Worm (Caenorhabditis elegans) whole organism, dauer: ENCODE measurements around the gene F16B12.6.

Experiments
- unc-62 ChIP-seq: sonication (generic microtip); optimal IDR thresholded peaks from 2 replicates; lab custom pipeline; 2017; ENCODE audit warnings: missing biosample characterization, missing genetic modification reagents, missing genetic modification characterization

F16B12.6 gene

DNA sequence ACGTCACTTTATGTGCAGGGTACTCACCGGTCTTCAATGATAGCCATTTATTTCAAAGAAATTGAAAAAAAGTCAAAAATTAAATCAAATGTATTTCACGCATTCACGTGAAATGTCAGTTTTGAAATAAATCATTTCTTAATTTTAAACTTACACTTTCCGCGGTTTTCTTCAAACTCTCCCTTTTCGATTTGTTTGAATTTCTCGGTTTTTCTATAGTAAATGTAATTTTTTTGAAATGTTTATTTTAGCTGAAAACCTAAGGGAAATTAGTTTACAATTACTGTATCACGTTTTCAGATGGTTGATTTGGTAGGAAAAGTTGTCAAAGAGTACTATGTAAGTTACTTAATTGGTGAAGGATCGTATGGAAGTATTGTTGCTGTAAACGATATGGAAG is 6.1 kb downstream of the F16B12.6 start, which contains the start of gene F16B12.7:
F16B12.7 (plus strand) TSS at position 301 of the 400 bp plus-strand sequence.
- no peak for TF ChIP-seq unc-62 (GFP tag; lab: Kevin White, UChicago)

- no peak for TF ChIP-seq unc-62 (GFP tag; lab: Kevin White, UChicago)
Observed at ce11 chrX:14113347-14113746, 11.2 kb downstream of the F16B12.6 start, which contains the start of gene nhr-281. nhr-281 (minus strand) TSS chrX:14113447.

- TF ChIP-seq unc-62 (GFP tag; lab: Kevin White, UChicago): no peak
Observed at ce11 chrX:14115480-14116161, 13.5 kb downstream of the F16B12.6 start, which contains the start of gene F28H6.7. F28H6.7 (plus strand) TSS chrX:14116111.

ce11 chrX:14118762-14119161 is 16.6 kb downstream of the F16B12.6 start:
- no peak for TF ChIP-seq unc-62 (GFP tag; lab: Kevin White, UChicago)

ce11 chrX:14125870-14126269 is 23.8 kb downstream of the F16B12.6 start, which contains the start of gene F28H6.6:
F28H6.6 (minus strand) TSS chrX:14125879.
- no peak for TF ChIP-seq unc-62 (GFP tag; lab: Kevin White, UChicago)

- TF ChIP-seq unc-62 (GFP tag; lab: Kevin White, UChicago): no peak
Observed at ce11 chrX:14127291-14127922, 25.3 kb downstream of the F16B12.6 start, which contains the start of gene F28H6.4. F28H6.4 (plus strand) TSS chrX:14127872.

- no peak for TF ChIP-seq unc-62 (GFP tag; lab: Kevin White, UChicago)
Observed at ce11 chrX:14131476-14131875, 29.4 kb downstream of the F16B12.6 start.

DNA sequence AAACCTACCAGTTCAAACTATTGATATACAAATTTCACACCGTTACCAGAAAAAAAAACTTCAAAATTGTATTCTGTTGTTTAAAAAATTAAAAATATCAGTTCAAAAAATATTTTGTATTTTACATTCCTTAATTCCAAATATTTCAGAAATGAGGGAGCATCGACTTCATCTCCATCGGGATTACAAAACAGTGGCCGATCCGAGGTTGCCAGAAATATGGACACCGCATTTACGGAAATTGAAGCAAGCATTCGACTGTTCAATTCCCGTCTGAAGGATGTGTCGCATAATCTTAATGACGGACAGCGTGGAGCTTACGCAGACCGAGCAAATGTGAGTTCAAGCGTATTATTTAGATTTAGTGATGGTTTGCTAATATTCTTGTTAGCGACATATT is 30.6 kb downstream of the F16B12.6 start:
- no peak for TF ChIP-seq unc-62 (GFP tag; lab: Kevin White, UChicago)

DNA sequence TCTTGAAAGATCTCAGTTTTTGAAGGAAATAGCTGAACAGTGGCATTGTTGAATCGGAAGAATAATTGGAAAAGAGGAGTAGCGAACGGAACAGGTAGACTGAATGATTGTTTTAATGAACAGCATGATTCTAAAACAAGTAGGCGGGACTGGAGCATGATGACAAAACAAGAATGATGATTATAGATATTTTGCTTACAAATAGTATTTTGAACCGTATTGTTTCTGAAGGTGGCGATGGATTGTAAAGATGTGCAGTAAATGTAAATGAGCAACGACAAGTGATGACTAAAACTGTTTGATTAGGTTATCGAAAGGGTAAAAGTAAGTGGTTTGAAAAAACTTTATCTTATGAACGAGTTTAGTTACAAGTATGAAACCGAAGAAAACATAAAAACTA is 32.1 kb downstream of the F16B12.6 start, which contains the start of gene F28H6.8:
F28H6.8 (minus strand) TSS at position 101 of the 400 bp plus-strand sequence.
- TF ChIP-seq unc-62 (GFP tag; lab: Kevin White, UChicago): no peak

DNA sequence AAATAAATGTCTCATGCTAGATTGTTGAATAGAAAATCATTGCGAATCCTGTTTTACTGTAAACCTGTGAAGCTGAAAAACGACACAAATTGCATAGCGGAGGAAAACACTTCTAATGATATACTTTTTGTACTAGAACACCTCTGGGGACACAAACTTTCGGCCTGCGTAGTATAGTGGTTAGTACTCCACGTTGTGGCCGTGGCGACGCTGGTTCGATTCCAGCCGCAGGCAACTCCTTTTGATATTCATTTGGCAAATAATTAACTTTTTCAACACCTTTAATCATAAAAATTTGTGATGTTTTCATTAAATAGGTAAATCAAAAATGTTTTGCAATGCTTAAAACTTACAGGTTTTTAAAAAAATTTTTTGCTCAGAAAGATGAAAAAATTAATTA is 32.8 kb downstream of the F16B12.6 start:
- no peak for TF ChIP-seq unc-62 (GFP tag; lab: Kevin White, UChicago)

ce11 chrX:14140040-14140439 is 37.9 kb downstream of the F16B12.6 start, which contains the start of gene nkat-1:
nkat-1 (minus strand) TSS chrX:14140140.
- no peak for TF ChIP-seq unc-62 (GFP tag; lab: Kevin White, UChicago)

ce11 chrX:14141344-14141841 is 39.3 kb downstream of the F16B12.6 start:
- no peak for TF ChIP-seq unc-62 (GFP tag; lab: Kevin White, UChicago)

ce11 chrX:14141896-14142392 is 39.8 kb downstream of the F16B12.6 start, which contains the start of gene ceh-89:
ceh-89 (plus strand) TSS chrX:14141946.
- no peak for TF ChIP-seq unc-62 (GFP tag; lab: Kevin White, UChicago)

ce11 chrX:14145634-14146033 is 43.5 kb downstream of the F16B12.6 start:
- TF ChIP-seq unc-62 (GFP tag; lab: Kevin White, UChicago): no peak

- TF ChIP-seq unc-62 (GFP tag; lab: Kevin White, UChicago): no peak
Observed at ce11 chrX:14146740-14147140, 44.6 kb downstream of the F16B12.6 start.

- no peak for TF ChIP-seq unc-62 (GFP tag; lab: Kevin White, UChicago)
Observed at ce11 chrX:14147400-14147799, 45.3 kb downstream of the F16B12.6 start, which contains the start of gene akt-2. akt-2 (plus strand) TSS chrX:14147700.
